In genomic region chrII:9803320-9803719, ce11 we compare ENCODE assay signal across 2 worm cellular contexts.
TF ChIP-seq lines count a peak whose summit lies in the region.

cyp-13A7 (plus strand) TSS chrII:9803620.

TF ChIP-seq in whole organism, L1 larva, 84 proteins besides CTCF, POLR2A, EP300 and RAD21:
- TF ChIP-seq nhr-20 (tag; optimal IDR thresholded peaks at IDR 0.05; lab: Kevin White, UChicago) (peak; percentile 17), nhr-237 (tag; optimal IDR thresholded peaks at IDR 0.05; lab: Kevin White, UChicago) (no peak), elt-3 (tag; optimal IDR thresholded peaks at IDR 0.05; lab: Kevin White, UChicago) (no peak), nhr-85 (tag; lab: Kevin White, UChicago) (peak; percentile 6)

TF ChIP-seq in whole organism, L4 larva, 104 proteins besides CTCF, POLR2A, EP300 and RAD21:
- TF ChIP-seq nhr-41 (GFP tag; IDR thresholded peaks at IDR 0.05; lab: Robert Waterston, UW) (no peak), nhr-28 (tag; optimal IDR thresholded peaks at IDR 0.05; lab: Kevin White, UChicago) (peak; percentile 17), lin-15B (tag; optimal IDR thresholded peaks at IDR 0.05; lab: Kevin White, UChicago) (no peak), dmd-6 (GFP tag; IDR thresholded peaks at IDR 0.05; lab: Robert Waterston, UW) (peak; percentile 6; the same call in 1 of the 2 replicates), lim-7 (GFP tag; IDR thresholded peaks at IDR 0.05; lab: Robert Waterston, UW) (no peak), zfp-2 (tag; optimal IDR thresholded peaks at IDR 0.05; lab: Kevin White, UChicago) (no peak)
TF ChIP-seq in whole organism, L4 larva: peak in this region for 2.

Comparison
In these comparisons a context has a peak if more than half of its experiments do, and no peak if none do; other contexts are left out.
1. Of the 29 proteins assayed by ChIP-seq in both whole organism, L4 larva and whole organism, L1 larva: peak only in whole organism, L4 larva: nhr-28; only in whole organism, L1 larva: none; in both: none; in neither: 28.